Fruit fly (Drosophila melanogaster): Measurements from ENCODE around the gene del.
A peak's percentile ranks its signal among the peaks of the same experiment; 100 is the strongest.

The del gene

DNA sequence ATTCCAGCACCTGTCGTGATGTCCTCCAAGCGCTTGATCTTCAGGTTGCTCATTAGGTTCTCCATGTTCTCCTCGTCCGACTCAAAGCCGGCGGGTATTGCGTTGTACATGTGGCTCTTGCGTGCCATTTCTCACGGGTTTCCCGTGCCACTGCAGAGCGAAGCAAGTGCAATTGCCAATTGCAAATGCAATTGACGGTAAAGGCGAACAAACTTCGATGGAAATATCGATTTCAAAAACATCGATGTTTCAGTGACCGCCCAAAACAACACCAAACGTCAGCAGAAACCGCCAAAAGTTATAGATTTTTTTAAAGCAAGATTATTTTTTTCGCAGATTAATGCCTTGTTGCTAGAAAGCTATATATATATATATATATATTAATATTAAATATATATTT is 14.5 kb upstream of the del start, which contains the start of gene Nbr (continued):
- TF ChIP-seq CG2678 (tag; optimal IDR thresholded peaks at IDR 0.05), result no peak
- no peak for TF ChIP-seq fd64A (GFP tag; optimal IDR thresholded peaks at IDR 0.05)
- TF ChIP-seq CG9609 (GFP tag; optimal IDR thresholded peaks at IDR 0.05), result no peak
- TF ChIP-seq gce (GFP tag; IDR thresholded peaks at IDR 0.05), result no peak
- TF ChIP-seq hkb (optimal IDR thresholded peaks at IDR 0.05), result no peak
- no peak for TF ChIP-seq hkb (GFP tag; IDR thresholded peaks at IDR 0.05)
- no peak for TF ChIP-seq CG3995 (GFP tag; optimal IDR thresholded peaks at IDR 0.05)
- TF ChIP-seq HHEX (GFP tag; optimal IDR thresholded peaks at IDR 0.05), result no peak
- TF ChIP-seq CG9817 (tag; optimal IDR thresholded peaks at IDR 0.05), result no peak
- TF ChIP-seq CG17612 (GFP tag; IDR thresholded peaks at IDR 0.05), result no peak
- TF ChIP-seq usp (GFP tag; optimal IDR thresholded peaks at IDR 0.05), result no peak
- TF ChIP-seq CG43689 (GFP tag; IDR thresholded peaks at IDR 0.05), result no peak
- no peak for TF ChIP-seq sug (tag; optimal IDR thresholded peaks at IDR 0.05)
- no peak for TF ChIP-seq Hmr (GFP tag; optimal IDR thresholded peaks at IDR 0.05)
- TF ChIP-seq BtbVII (GFP tag; optimal IDR thresholded peaks at IDR 0.05), result no peak
- no peak for TF ChIP-seq CG18619 (GFP tag; optimal IDR thresholded peaks at IDR 0.05)
- peak; percentile 12 for TF ChIP-seq pzg (GFP tag; optimal IDR thresholded peaks at IDR 0.05)
- peak; percentile 54 for TF ChIP-seq BEAF-32 (GFP tag; optimal IDR thresholded peaks at IDR 0.05)
- TF ChIP-seq jigr1 (GFP tag; IDR thresholded peaks at IDR 0.05), result no peak
- TF ChIP-seq ato (GFP tag; IDR thresholded peaks at IDR 0.05; ENCODE audit: partially characterized antibody), result peak; percentile 33; the same call in 1 of the 2 replicates
- TF ChIP-seq grn (GFP tag; optimal IDR thresholded peaks at IDR 0.05), result no peak
- no peak for TF ChIP-seq Dfd (GFP tag; optimal IDR thresholded peaks at IDR 0.05)
- TF ChIP-seq CG2116 (GFP tag; optimal IDR thresholded peaks at IDR 0.05), result no peak
- no peak for TF ChIP-seq fd102C (GFP tag; optimal IDR thresholded peaks at IDR 0.05)
- peak; percentile 56 for TF ChIP-seq Scr (GFP tag; IDR thresholded peaks at IDR 0.05; ENCODE audit: partially characterized antibody)
- TF ChIP-seq Atf6 (GFP tag; IDR thresholded peaks at IDR 0.05), result no peak
- TF ChIP-seq CG4730 (GFP tag; IDR thresholded peaks at IDR 0.05), result no peak
- TF ChIP-seq Meics (GFP tag; optimal IDR thresholded peaks at IDR 0.05), result no peak
- no peak for TF ChIP-seq CG42726 (GFP tag; IDR thresholded peaks at IDR 0.05; ENCODE audit: partially characterized antibody)
- TF ChIP-seq CG1602 (GFP tag; optimal IDR thresholded peaks at IDR 0.05), result no peak
- TF ChIP-seq croc (GFP tag; conservative IDR thresholded peaks at IDR 0.05), result no peak
- TF ChIP-seq CG4707 (GFP tag; optimal IDR thresholded peaks at IDR 0.05), result no peak
- TF ChIP-seq Fer2 (tag; optimal IDR thresholded peaks at IDR 0.05), result no peak
- no peak for TF ChIP-seq Stat92E (GFP tag; optimal IDR thresholded peaks at IDR 0.05)
- TF ChIP-seq CG1529 (GFP tag; optimal IDR thresholded peaks at IDR 0.05), result no peak
- no peak for TF ChIP-seq CG14965 (GFP tag; optimal IDR thresholded peaks at IDR 0.05; ENCODE audit: borderline replicate concordance)
- no peak for TF ChIP-seq chn (GFP tag; optimal IDR thresholded peaks at IDR 0.05)
- peak; percentile 62 for TF ChIP-seq amos (GFP tag; IDR thresholded peaks at IDR 0.05; ENCODE audit: partially characterized antibody)
- TF ChIP-seq maf-S (GFP tag; optimal IDR thresholded peaks at IDR 0.05), result no peak
- no peak for TF ChIP-seq rib (GFP tag; IDR thresholded peaks at IDR 0.05)
- no peak for TF ChIP-seq CG10209 (GFP tag; optimal IDR thresholded peaks at IDR 0.05)
- no peak for TF ChIP-seq bigmax (GFP tag; optimal IDR thresholded peaks at IDR 0.05)
- TF ChIP-seq Side (GFP tag; optimal IDR thresholded peaks at IDR 0.05), result no peak
- TF ChIP-seq CG1832 (GFP tag; optimal IDR thresholded peaks at IDR 0.05), result no peak
- peak; percentile 44; the same call in 1 of the 2 replicates for TF ChIP-seq NFAT (GFP tag; IDR thresholded peaks at IDR 0.05)
- peak; percentile 54 for TF ChIP-seq slbo (GFP tag; IDR thresholded peaks at IDR 0.05)
- TF ChIP-seq nerfin-2 (GFP tag; IDR thresholded peaks at IDR 0.05; ENCODE audit: partially characterized antibody), result no peak
- no peak for TF ChIP-seq CG3281 (GFP tag; optimal IDR thresholded peaks at IDR 0.05)
- TF ChIP-seq repo (GFP tag; optimal IDR thresholded peaks at IDR 0.05), result no peak
- no peak for TF ChIP-seq crol (GFP tag; IDR thresholded peaks at IDR 0.05)
- no peak for TF ChIP-seq D19B (GFP tag; optimal IDR thresholded peaks at IDR 0.05)
